Fruit fly (Drosophila melanogaster): ENCODE data around the gene tara.
A peak's percentile ranks its signal among the peaks of the same experiment; 100 is the strongest.

tara gene

DNA sequence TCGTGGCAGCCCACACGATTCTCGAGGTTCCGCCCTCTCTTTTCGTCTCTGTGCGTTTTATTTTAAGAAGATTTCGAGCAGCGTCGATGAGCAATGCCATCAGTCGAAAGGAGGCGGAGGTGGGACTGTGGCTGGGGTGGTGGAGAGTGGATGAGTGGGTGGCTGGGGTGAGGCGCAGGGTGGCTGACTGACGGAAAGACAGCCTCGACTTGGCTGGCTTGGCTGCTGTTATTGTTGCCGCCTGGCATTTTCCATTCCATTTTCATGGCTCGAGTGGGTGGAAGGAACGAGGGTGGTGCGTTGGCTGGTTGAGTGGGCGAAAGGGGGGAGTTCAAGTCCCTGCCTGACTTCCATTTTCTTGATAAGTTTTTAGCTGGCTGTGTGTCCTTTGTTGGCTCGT is 30.7 kb downstream of the tara start (continued):
- TF ChIP-seq CG12071 (GFP tag; optimal IDR thresholded peaks at IDR 0.05) (no peak), CG3726 (GFP tag; IDR thresholded peaks at IDR 0.05) (no peak), en (GFP tag; optimal IDR thresholded peaks at IDR 0.05) (no peak), vvl (GFP tag; IDR thresholded peaks at IDR 0.05) (no peak), CG9609 (GFP tag; optimal IDR thresholded peaks at IDR 0.05) (no peak), CG12236 (GFP tag; optimal IDR thresholded peaks at IDR 0.05) (no peak), sens (GFP tag) (peak; percentile 58), org-1 (GFP tag; optimal IDR thresholded peaks at IDR 0.05) (no peak), CG11560 (tag; IDR thresholded peaks at IDR 0.05) (no peak), CG18262 (tag; optimal IDR thresholded peaks at IDR 0.05) (no peak), dimm (GFP tag; IDR thresholded peaks at IDR 0.05) (no peak), Kr (GFP tag; optimal IDR thresholded peaks at IDR 0.05) (no peak), CG15601 (tag; optimal IDR thresholded peaks at IDR 0.05) (no peak), repo (GFP tag; optimal IDR thresholded peaks at IDR 0.05) (no peak), fru (optimal IDR thresholded peaks at IDR 0.05) (no peak), CG1529 (GFP tag; optimal IDR thresholded peaks at IDR 0.05) (no peak), CG12155 (GFP tag; optimal IDR thresholded peaks at IDR 0.05) (no peak), cas (GFP tag; IDR thresholded peaks at IDR 0.05) (no peak), trem (tag; optimal IDR thresholded peaks at IDR 0.05) (no peak), CG31441 (GFP tag; IDR thresholded peaks at IDR 0.05) (no peak), CG17328 (GFP tag; IDR thresholded peaks at IDR 0.05) (no peak), shn (GFP tag; optimal IDR thresholded peaks at IDR 0.05) (no peak), bcd (GFP tag; optimal IDR thresholded peaks at IDR 0.05) (no peak), zfh2 (GFP tag; optimal IDR thresholded peaks at IDR 0.05) (no peak), CG31224 (GFP tag; IDR thresholded peaks at IDR 0.05) (no peak), Mad (GFP tag; optimal IDR thresholded peaks at IDR 0.05) (no peak), peb (GFP tag; IDR thresholded peaks at IDR 0.05) (no peak), gfzf (GFP tag; optimal IDR thresholded peaks at IDR 0.05) (no peak), PHDP (tag; optimal IDR thresholded peaks at IDR 0.05) (no peak), CG8388 (GFP tag; optimal IDR thresholded peaks at IDR 0.05) (no peak), Atf3 (GFP tag; optimal IDR thresholded peaks at IDR 0.05) (no peak), CG16815 (GFP tag; optimal IDR thresholded peaks at IDR 0.05) (no peak), tna (GFP tag; IDR thresholded peaks at IDR 0.05; ENCODE audit: partially characterized antibody) (0 out of 2 replicates have a peak, but pooled peaks have one; percentile 35), Bgb (GFP tag; IDR thresholded peaks at IDR 0.05; ENCODE audit: partially characterized antibody) (peak; percentile 32; the same call in 1 of the 2 replicates), CG6689 (GFP tag; IDR thresholded peaks at IDR 0.05) (no peak), CG9797 (GFP tag; optimal IDR thresholded peaks at IDR 0.05) (no peak), HLH3B (GFP tag; IDR thresholded peaks at IDR 0.05) (no peak), E2f2 (GFP tag; IDR thresholded peaks at IDR 0.05) (no peak), Jarid2 (GFP tag; optimal IDR thresholded peaks at IDR 0.05) (no peak), fd96Cb (tag; optimal IDR thresholded peaks at IDR 0.05) (no peak), nerfin-1 (tag; optimal IDR thresholded peaks at IDR 0.05) (no peak), Optix (GFP tag; IDR thresholded peaks at IDR 0.05) (0 out of 3 replicates have a peak, but pooled peaks have one; percentile 27), Opbp (GFP tag; IDR thresholded peaks at IDR 0.05; ENCODE audit: partially characterized antibody) (0 out of 3 replicates have a peak, but pooled peaks have one; percentile 36), p53 (GFP tag; optimal IDR thresholded peaks at IDR 0.05) (no peak), Ets97D (GFP tag; optimal IDR thresholded peaks at IDR 0.05) (no peak), cwo (GFP tag; optimal IDR thresholded peaks at IDR 0.05) (peak; percentile 3), Doc3 (GFP tag; IDR thresholded peaks at IDR 0.05; ENCODE audit: partially characterized antibody) (no peak), zf30C (GFP tag; optimal IDR thresholded peaks at IDR 0.05) (no peak), oc (tag; optimal IDR thresholded peaks at IDR 0.05) (no peak), CG7928 (GFP tag; optimal IDR thresholded peaks at IDR 0.05) (no peak), Hmx (GFP tag; optimal IDR thresholded peaks at IDR 0.05) (no peak), CG14014 (GFP tag; IDR thresholded peaks at IDR 0.05) (no peak), tx (GFP tag; optimal IDR thresholded peaks at IDR 0.05) (no peak)
